Worm (Caenorhabditis elegans) whole organism, L1 larva: ENCODE data around the gene C31A11.13.
"Not testable (repeated sequence)": the region's sequence is repeated elsewhere in the genome, so short reads cannot be mapped to it uniquely, and the experiment has no call there.

Source experiments
- C04F5.9 ChIP-seq: sonication (generic microtip); optimal IDR thresholded peaks from 2 replicates; lab custom pipeline; 2016; ENCODE audit warnings: missing genetic modification characterization, missing compliant biosample characterization
- efl-1 ChIP-seq, 4 experiments: fragments of 150-350 bp; optimal IDR thresholded peaks in 3 of 4; peaks in 1 of 4; 1 replicate in 1 of 4; 2 replicates in 3 of 4; lab custom pipeline; 2014; ENCODE audit warnings: missing biosample characterization in 2 of 4, missing genetic modification characterization in 2 of 4, missing genetic modification reagents in 2 of 4
- fkh-10 ChIP-seq: sonication (generic microtip); optimal IDR thresholded peaks from 2 replicates; lab custom pipeline; 2017; ENCODE audit warnings: missing biosample characterization, missing genetic modification reagents, missing genetic modification characterization
- jun-1 ChIP-seq: fragments of 150-350 bp; optimal IDR thresholded peaks from 2 replicates; lab custom pipeline; 2014; ENCODE audit warnings: missing biosample characterization, missing genetic modification reagents, missing genetic modification characterization
- lin-39 ChIP-seq: fragments of 150-350 bp; optimal IDR thresholded peaks from 2 replicates; lab custom pipeline; 2014; ENCODE audit warnings: missing biosample characterization, missing genetic modification reagents, missing genetic modification characterization
- nhr-28 ChIP-seq: fragments of 150-350 bp; optimal IDR thresholded peaks from 2 replicates; lab custom pipeline; 2014; ENCODE audit warnings: missing biosample characterization, missing genetic modification characterization

DNA sequence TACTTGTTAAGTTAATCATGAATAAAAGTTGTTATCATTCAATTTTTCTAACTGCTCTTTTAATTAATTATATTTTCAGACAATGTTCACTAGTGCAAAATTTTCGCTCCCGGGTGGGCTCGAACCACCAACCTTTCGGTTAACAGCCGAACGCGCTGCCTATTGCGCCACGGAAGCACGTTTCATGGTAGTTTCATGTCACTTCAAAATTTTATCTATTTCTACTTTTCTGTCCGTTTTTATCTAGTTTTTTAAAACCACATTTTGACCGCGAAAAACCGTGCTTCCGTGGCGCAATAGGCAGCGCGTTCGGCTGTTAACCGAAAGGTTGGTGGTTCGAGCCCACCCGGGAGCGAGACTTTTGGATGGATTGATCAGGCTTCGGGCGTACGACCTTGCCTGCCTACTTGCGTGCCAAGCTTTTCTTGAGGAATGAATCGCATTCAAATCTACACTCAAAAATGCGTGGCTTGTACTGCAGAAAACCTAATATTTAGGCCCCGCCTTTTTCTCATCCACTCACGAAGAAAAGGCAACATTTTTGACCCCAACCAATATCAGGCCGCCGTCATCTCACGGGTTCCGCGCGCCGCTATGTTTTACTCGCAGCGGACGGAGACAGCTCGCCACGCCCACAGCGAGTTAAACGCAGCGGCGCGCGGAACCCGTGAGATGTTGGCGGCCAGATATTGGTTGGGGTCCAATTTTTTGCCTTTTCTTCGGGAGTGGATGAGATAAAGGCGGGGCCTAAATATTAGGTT lies 39.3 kb upstream of the C31A11.13 start:
- not testable (repeated sequence) for TF ChIP-seq C04F5.9 (tag; lab: Kevin White, UChicago); jun-1 (tag; lab: Kevin White, UChicago); efl-1 (optimal IDR thresholded peaks at IDR 0.05; lab: Kevin White, UChicago); nhr-28 (tag; lab: Kevin White, UChicago); lin-39 (tag; lab: Kevin White, UChicago); fkh-10
- peak in 1 of 2 experiments; percentile 7 for TF ChIP-seq efl-1 (GFP tag; optimal IDR thresholded peaks at IDR 0.05 in 1 of 2; lab: Kevin White, UChicago)
